Worm (Caenorhabditis elegans) whole organism, late embryonic: ENCODE measurements around the gene dsc-1.

Experiments
- Y22D7AL.16 ChIP-seq: sonication (generic microtip); optimal IDR thresholded peaks from 2 replicates; lab custom pipeline; 2016; ENCODE audit warnings: missing genetic modification characterization, missing compliant biosample characterization
- ama-1 ChIP-seq: fragments of 150-350 bp; optimal IDR thresholded peaks from 2 replicates; lab custom pipeline; 2014
- ceh-18 ChIP-seq: sonication (generic microtip); optimal IDR thresholded peaks from 2 replicates; lab custom pipeline; 2016; ENCODE audit warnings: missing genetic modification characterization, missing compliant biosample characterization
- ceh-24 ChIP-seq: sonication (generic microtip); optimal IDR thresholded peaks from 2 replicates; lab custom pipeline; 2016; ENCODE audit warnings: mild to moderate bottlenecking, missing genetic modification characterization, missing compliant biosample characterization
- ceh-30 ChIP-seq: fragments of 150-350 bp; optimal IDR thresholded peaks from 2 replicates; lab custom pipeline; 2014; ENCODE audit warnings: missing biosample characterization, missing genetic modification characterization
- dve-1 ChIP-seq: sonication (generic microtip); optimal IDR thresholded peaks from 2 replicates; lab custom pipeline; 2017; ENCODE audit warnings: antibody characterized with exemption, mild to moderate bottlenecking, missing genetic modification characterization, missing compliant biosample characterization
- elt-2 ChIP-seq: sonication (generic microtip); optimal IDR thresholded peaks from 2 replicates; lab custom pipeline; 2016; ENCODE audit warnings: missing genetic modification reagents, missing genetic modification characterization, missing compliant biosample characterization
- fkh-10 ChIP-seq: fragments of 150-350 bp; optimal IDR thresholded peaks from 2 replicates; lab custom pipeline; 2014; ENCODE audit warnings: missing biosample characterization, missing genetic modification reagents, missing genetic modification characterization
- lin-11 ChIP-seq: fragments of 200-800 bp; sonication (Bioruptor generic); optimal IDR thresholded peaks from 2 replicates; lab custom pipeline; 2018; ENCODE audit warnings: mild to moderate bottlenecking, missing genetic modification characterization, missing compliant biosample characterization
- nhr-11 ChIP-seq: fragments of 150-350 bp; optimal IDR thresholded peaks from 2 replicates; lab custom pipeline; 2014; ENCODE audit warnings: missing biosample characterization, missing genetic modification characterization
- pqm-1 ChIP-seq: sonication (generic microtip); optimal IDR thresholded peaks from 2 replicates; lab custom pipeline; 2016; ENCODE audit warnings: missing genetic modification characterization, missing compliant biosample characterization
- tbx-2 ChIP-seq: sonication (generic microtip); optimal IDR thresholded peaks from 2 replicates; lab custom pipeline; 2016; ENCODE audit warnings: missing genetic modification characterization, missing compliant biosample characterization

DNA sequence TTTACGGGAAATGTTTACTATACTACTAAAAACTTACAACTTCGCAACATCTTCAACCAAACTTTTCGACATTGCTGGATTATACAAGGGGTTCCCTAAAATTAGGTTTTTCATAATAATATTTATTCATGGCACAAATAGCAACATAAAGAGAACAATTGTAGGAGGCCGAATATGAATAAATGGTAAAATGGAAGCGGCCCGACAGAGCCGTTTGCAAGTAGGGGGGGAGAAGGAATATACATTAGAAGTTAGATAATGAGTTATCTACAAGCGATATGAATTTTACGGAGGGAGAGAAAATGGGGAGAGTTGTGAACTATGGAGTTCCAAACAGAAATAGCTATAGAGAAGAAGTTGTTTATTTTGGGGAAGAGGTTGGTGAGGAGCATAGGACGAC, 25.7 kb upstream of the dsc-1 start, which contains the start of gene fbxa-96:
- TF ChIP-seq ceh-30 = no peak
- no peak for TF ChIP-seq fkh-10 (GFP tag; lab: Kevin White, UChicago)
- TF ChIP-seq tbx-2 (tag; lab: Kevin White, UChicago) = no peak
- no peak for TF ChIP-seq nhr-11 (tag; lab: Kevin White, UChicago)
- TF ChIP-seq dve-1 (tag; lab: Kevin White, UChicago) = no peak
- TF ChIP-seq Y22D7AL.16 = no peak
- no peak for TF ChIP-seq ceh-18 (tag; lab: Kevin White, UChicago)
- no peak for TF ChIP-seq pqm-1
- TF ChIP-seq ama-1 (lab: Kevin White, UChicago) = no peak
- TF ChIP-seq elt-2 (tag; lab: Kevin White, UChicago) = no peak
- no peak for TF ChIP-seq lin-11 (tag; lab: Kevin White, UChicago)
- no peak for TF ChIP-seq ceh-24 (tag; lab: Kevin White, UChicago)
